Fruit fly (Drosophila melanogaster) whole organism, embryonic: ENCODE results near the gene miple1.
A peak's percentile ranks its signal among the peaks of the same experiment; 100 is the strongest.

Experiments
- B-H1 ChIP-seq: fragments of 200-800 bp; sonication (Bioruptor generic); IDR thresholded peaks from 3 replicates; pipeline ENCODE4 v1.3.6; 2022; ENCODE audit warnings: missing biosample characterization, missing genetic modification characterization
- BEAF-32 ChIP-seq: fragments of 200-800 bp; sonication (Bioruptor generic); optimal IDR thresholded peaks from 3 replicates; lab custom pipeline; 2017; ENCODE audit warnings: missing biosample characterization, missing genetic modification characterization, mild to moderate bottlenecking, moderate library complexity, missing genetic modification reagents
- Blimp-1 ChIP-seq: fragments of 200-800 bp; sonication (Bioruptor generic); optimal IDR thresholded peaks from 3 replicates; lab custom pipeline; 2018; ENCODE audit warnings: missing biosample characterization, missing genetic modification characterization, mild to moderate bottlenecking, moderate library complexity, missing genetic modification reagents
- BtbVII ChIP-seq: fragments of 200-800 bp; sonication (Bioruptor generic); optimal IDR thresholded peaks from 3 replicates; lab custom pipeline; 2017; ENCODE audit warnings: missing biosample characterization, mild to moderate bottlenecking, missing genetic modification characterization
- CG10267 ChIP-seq: fragments of 200-800 bp; sonication (Bioruptor generic); optimal IDR thresholded peaks from 2 replicates; lab custom pipeline; 2018; ENCODE audit warnings: missing biosample characterization, mild to moderate bottlenecking, missing genetic modification characterization, moderate library complexity
- CG10366 ChIP-seq: fragments of 200-800 bp; sonication (Bioruptor generic); IDR thresholded peaks from 2 replicates; pipeline ENCODE4 v1.3.6; 2022; ENCODE audit warnings: missing biosample characterization, missing genetic modification characterization
- CG11456 ChIP-seq: fragments of 200-800 bp; sonication (Bioruptor generic); IDR thresholded peaks from 3 replicates; pipeline ENCODE4 v1.3.6; 2022; ENCODE audit warnings: missing biosample characterization, missing genetic modification characterization
- CG13775 ChIP-seq: fragments of 200-800 bp; sonication (Bioruptor generic); optimal IDR thresholded peaks from 3 replicates; lab custom pipeline; 2017; ENCODE audit warnings: missing biosample characterization, mild to moderate bottlenecking, missing genetic modification characterization
- CG15269 ChIP-seq: fragments of 200-800 bp; sonication (Bioruptor generic); optimal IDR thresholded peaks from 2 replicates; lab custom pipeline; 2018; ENCODE audit warnings: missing biosample characterization, mild to moderate bottlenecking, missing genetic modification characterization, moderate library complexity
- CG16779 ChIP-seq: fragments of 200-800 bp; sonication (Bioruptor generic); IDR thresholded peaks from 2 replicates; pipeline ENCODE4 v1.3.6; 2022; ENCODE audit warnings: missing biosample characterization, missing genetic modification characterization
- CG3407 ChIP-seq: fragments of 200-800 bp; sonication (Bioruptor generic); optimal IDR thresholded peaks from 2 replicates; lab custom pipeline; 2018; ENCODE audit warnings: missing biosample characterization, mild to moderate bottlenecking, missing genetic modification characterization
- CG4328 ChIP-seq: fragments of 200-800 bp; sonication (Bioruptor generic); optimal IDR thresholded peaks from 3 replicates; lab custom pipeline; 2017; ENCODE audit warnings: missing biosample characterization, missing genetic modification reagents, missing genetic modification characterization
- CG8089 ChIP-seq: fragments of 200-800 bp; sonication (Bioruptor generic); optimal IDR thresholded peaks from 3 replicates; lab custom pipeline; 2016; ENCODE audit warnings: missing biosample characterization, missing genetic modification characterization
- CG8765 ChIP-seq: fragments of 200-800 bp; sonication (Bioruptor generic); IDR thresholded peaks from 2 replicates; pipeline ENCODE4 v1.3.6; 2022; ENCODE audit warnings: missing biosample characterization, missing genetic modification characterization
- CG9215 ChIP-seq: fragments of 200-800 bp; sonication (Bioruptor generic); IDR thresholded peaks from 2 replicates; pipeline ENCODE4 v1.3.6; 2022; ENCODE audit warnings: missing biosample characterization, missing genetic modification characterization
- CG9437 ChIP-seq: fragments of 200-800 bp; sonication (Bioruptor generic); optimal IDR thresholded peaks from 2 replicates; lab custom pipeline; 2018; ENCODE audit warnings: missing biosample characterization, mild to moderate bottlenecking, missing genetic modification characterization
- CG9727 ChIP-seq: fragments of 200-800 bp; sonication (Bioruptor generic); optimal IDR thresholded peaks from 3 replicates; lab custom pipeline; 2017; ENCODE audit warnings: missing biosample characterization, mild to moderate bottlenecking, missing genetic modification characterization
- CTCF ChIP-seq: fragments of 200-800 bp; sonication (Bioruptor generic); optimal IDR thresholded peaks from 2 replicates; lab custom pipeline; 2017; ENCODE audit warnings: missing biosample characterization, mild to moderate bottlenecking, missing genetic modification characterization, moderate library complexity
- Dll ChIP-seq: fragments of 200-800 bp; sonication (Bioruptor generic); IDR thresholded peaks from 4 replicates; pipeline ENCODE4 v1.3.6; 2022; ENCODE audit warnings: missing biosample characterization, missing genetic modification characterization; ENCODE audit not compliant: partially characterized antibody
- Drgx ChIP-seq: fragments of 200-800 bp; sonication (Bioruptor generic); IDR thresholded peaks from 2 replicates; pipeline ENCODE4 v1.3.6; 2022; ENCODE audit warnings: missing biosample characterization, missing genetic modification characterization
- Ets65A ChIP-seq: fragments of 200-800 bp; sonication (Bioruptor generic); peaks from one replicate; lab custom pipeline; 2016; ENCODE audit warnings: missing biosample characterization, missing genetic modification characterization
- Gug ChIP-seq: fragments of 200-800 bp; sonication (Bioruptor generic); IDR thresholded peaks from 4 replicates; pipeline ENCODE4 v1.3.6; 2022; ENCODE audit warnings: missing biosample characterization, missing genetic modification characterization
- Jarid2 ChIP-seq: fragments of 200-800 bp; sonication (Bioruptor generic); optimal IDR thresholded peaks from 3 replicates; lab custom pipeline; 2017; ENCODE audit warnings: mild to moderate bottlenecking, missing biosample characterization, missing genetic modification reagents, missing genetic modification characterization
- Lhr ChIP-seq: fragments of 200-800 bp; sonication (Bioruptor generic); optimal IDR thresholded peaks from 3 replicates; lab custom pipeline; 2017; ENCODE audit warnings: mild to moderate bottlenecking, missing biosample characterization, missing genetic modification reagents, missing genetic modification characterization
- MBD-R2 ChIP-seq: fragments of 200-800 bp; sonication (Bioruptor generic); IDR thresholded peaks from 2 replicates; pipeline ENCODE4 v1.3.6; 2022; ENCODE audit warnings: missing biosample characterization, missing genetic modification characterization
- Mad ChIP-seq: fragments of 200-800 bp; sonication (Bioruptor generic); optimal IDR thresholded peaks from 2 replicates; lab custom pipeline; 2016; ENCODE audit warnings: missing biosample characterization, missing genetic modification characterization
- Oaz ChIP-seq: fragments of 200-800 bp; sonication (Bioruptor generic); IDR thresholded peaks from 2 replicates; pipeline ENCODE4 v1.3.6; 2022; ENCODE audit warnings: missing biosample characterization, missing genetic modification characterization
- Opbp ChIP-seq: fragments of 200-800 bp; sonication (Bioruptor generic); IDR thresholded peaks from 3 replicates; pipeline ENCODE4 v1.3.6; 2022; ENCODE audit warnings: missing biosample characterization, missing genetic modification characterization; ENCODE audit not compliant: partially characterized antibody
- TFAM ChIP-seq: fragments of 200-800 bp; sonication (Bioruptor generic); optimal IDR thresholded peaks from 2 replicates; lab custom pipeline; 2017; ENCODE audit warnings: missing biosample characterization, missing genetic modification characterization, inconsistent platforms
- Xrp1 ChIP-seq: fragments of 200-800 bp; sonication (Bioruptor generic); IDR thresholded peaks from 2 replicates; pipeline ENCODE4 v1.3.6; 2022; ENCODE audit warnings: missing biosample characterization, missing genetic modification characterization
- ab ChIP-seq: fragments of 200-800 bp; sonication (Bioruptor generic); optimal IDR thresholded peaks from 2 replicates; lab custom pipeline; 2016; ENCODE audit warnings: missing biosample characterization, missing genetic modification characterization
- bigmax ChIP-seq: fragments of 200-800 bp; sonication (Bioruptor generic); optimal IDR thresholded peaks from 2 replicates; lab custom pipeline; 2018; ENCODE audit warnings: missing biosample characterization, mild to moderate bottlenecking, missing genetic modification characterization
- btn ChIP-seq: fragments of 200-800 bp; sonication (Bioruptor generic); optimal IDR thresholded peaks from 2 replicates; lab custom pipeline; 2016; ENCODE audit warnings: missing biosample characterization, missing genetic modification characterization
- dati ChIP-seq: fragments of 200-800 bp; sonication (Bioruptor generic); IDR thresholded peaks from 2 replicates; pipeline ENCODE4 v1.3.6; 2022; ENCODE audit warnings: missing biosample characterization, missing genetic modification characterization
- ems ChIP-seq: fragments of 200-800 bp; sonication (Bioruptor generic); optimal IDR thresholded peaks from 3 replicates; lab custom pipeline; 2016; ENCODE audit warnings: missing biosample characterization, missing genetic modification characterization
- gro ChIP-seq: fragments of 200-800 bp; sonication (Bioruptor generic); optimal IDR thresholded peaks from 2 replicates; lab custom pipeline; 2016; ENCODE audit warnings: missing biosample characterization, missing genetic modification characterization
- gt ChIP-seq: fragments of 200-800 bp; sonication (Bioruptor generic); IDR thresholded peaks from 2 replicates; pipeline ENCODE4 v1.3.6; 2022; ENCODE audit warnings: missing biosample characterization, missing genetic modification characterization
- h ChIP-seq: fragments of >200 bp; optimal IDR thresholded peaks from 2 replicates; lab custom pipeline; 2017
- hth ChIP-seq: fragments of >200 bp; optimal IDR thresholded peaks from 2 replicates; lab custom pipeline; 2017; ENCODE audit warnings: inconsistent platforms
- lbe ChIP-seq: fragments of 200-800 bp; sonication (Bioruptor generic); optimal IDR thresholded peaks from 2 replicates; lab custom pipeline; 2016; ENCODE audit warnings: missing biosample characterization, mild to moderate bottlenecking, missing genetic modification characterization
- nerfin-2 ChIP-seq: fragments of 200-800 bp; sonication (Bioruptor generic); IDR thresholded peaks from 2 replicates; pipeline ENCODE4 v1.3.6; 2022; ENCODE audit warnings: missing biosample characterization, missing genetic modification characterization; ENCODE audit not compliant: partially characterized antibody
- nmo ChIP-seq: fragments of 200-800 bp; sonication (Bioruptor generic); optimal IDR thresholded peaks from 2 replicates; lab custom pipeline; 2018; ENCODE audit warnings: missing biosample characterization, mild to moderate bottlenecking, missing genetic modification characterization, moderate library complexity
- pan ChIP-seq, 4 experiments: fragments of >200 bp in 3 of 4; fragments of 200-800 bp in 1 of 4; sonication (Bioruptor generic) in 1 of 4; optimal IDR thresholded peaks in 3 of 4; IDR thresholded peaks in 1 of 4; 2 replicates each; pipeline versions ENCODE4 v1.3.6 to Lab custom; 2017 to 2022; ENCODE audit warnings: missing biosample characterization in 2 of 4, missing genetic modification characterization in 2 of 4, mixed read lengths in 1 of 4
- pum ChIP-seq: fragments of 200-800 bp; sonication (Bioruptor generic); optimal IDR thresholded peaks from 2 replicates; lab custom pipeline; 2016; ENCODE audit warnings: missing biosample characterization, missing genetic modification characterization
- pzg ChIP-seq: fragments of 200-800 bp; sonication (Bioruptor generic); optimal IDR thresholded peaks from 3 replicates; lab custom pipeline; 2018; ENCODE audit warnings: missing biosample characterization, mild to moderate bottlenecking, missing genetic modification characterization, moderate library complexity
- sr ChIP-seq: fragments of 200-800 bp; sonication (Bioruptor generic); IDR thresholded peaks from 3 replicates; pipeline ENCODE4 v1.3.6; 2022; ENCODE audit warnings: missing biosample characterization, missing genetic modification characterization
- trem ChIP-seq: fragments of 200-800 bp; optimal IDR thresholded peaks from 3 replicates; lab custom pipeline; 2019; ENCODE audit warnings: missing biosample characterization, mild to moderate bottlenecking, missing genetic modification characterization, moderate library complexity
- trh ChIP-seq: fragments of 200-800 bp; sonication (Bioruptor generic); optimal IDR thresholded peaks from 2 replicates; lab custom pipeline; 2016; ENCODE audit warnings: missing biosample characterization, missing genetic modification characterization
- ttk ChIP-seq: fragments of 200-800 bp; sonication (Bioruptor generic); IDR thresholded peaks from 2 replicates; pipeline ENCODE4 v2.1.2; 2022; ENCODE audit warnings: missing biosample characterization, missing genetic modification characterization
- zen ChIP-seq: fragments of 200-800 bp; sonication (Bioruptor generic); optimal IDR thresholded peaks from 3 replicates; lab custom pipeline; 2018; ENCODE audit warnings: missing biosample characterization, mild to moderate bottlenecking, missing genetic modification characterization, moderate library complexity

The miple1 gene

DNA sequence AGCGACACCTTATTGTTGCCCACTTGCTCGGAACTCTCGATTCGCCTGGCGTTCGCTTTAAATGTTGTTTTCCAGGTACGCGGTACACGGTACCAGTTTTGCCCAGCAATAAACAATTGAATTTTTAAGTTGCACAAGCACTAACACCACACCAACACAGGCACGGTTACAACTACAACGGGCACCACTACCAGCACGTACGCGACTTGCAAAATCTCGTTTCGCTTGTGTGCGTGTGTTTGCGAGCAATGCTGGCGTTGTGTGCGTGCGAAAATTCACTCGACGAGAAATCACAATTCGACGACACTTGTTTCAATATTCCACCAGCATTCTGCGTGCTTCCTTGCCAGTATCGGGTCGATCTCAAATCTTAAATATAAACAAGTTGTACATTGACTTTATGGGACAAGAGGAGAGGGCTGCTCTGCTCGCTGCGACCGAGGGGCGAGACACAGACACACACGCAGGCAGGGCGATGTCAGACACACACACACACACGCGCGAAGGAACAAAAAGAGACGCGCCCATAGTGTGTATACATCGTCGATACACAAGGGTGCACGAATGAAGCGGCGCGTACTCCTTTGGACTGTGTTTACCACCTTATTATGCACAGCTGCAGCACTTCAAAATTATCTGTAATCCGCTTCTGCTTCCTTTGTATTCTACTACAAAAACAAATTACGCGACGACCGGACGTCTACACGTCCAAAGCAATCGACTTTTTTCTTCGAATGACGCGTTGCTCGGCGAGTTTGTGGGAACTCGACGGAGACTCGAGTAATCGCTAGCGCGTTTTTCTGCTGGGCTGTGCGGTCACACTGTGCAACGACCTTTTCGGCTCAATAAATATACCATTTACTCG, 52.3 kb downstream of the miple1 start, which contains the start of gene fwd (continued):
- TF ChIP-seq CG4328 (GFP tag; lab: Kevin White, UChicago) (peak; percentile 13), dati (GFP tag; lab: Robert Waterston, UW) (no peak), gro (GFP tag; lab: Kevin White, UChicago) (peak; percentile 38), pan (optimal IDR thresholded peaks at IDR 0.05; lab: Kevin White, UChicago) (no peak), pan (GFP tag; optimal IDR thresholded peaks at IDR 0.05 in 1 of 2, IDR thresholded peaks at IDR 0.05 in 1 of 2) (no peak), bigmax (GFP tag; lab: Kevin White, UChicago) (peak; percentile 52), CG9727 (GFP tag; lab: Kevin White, UChicago) (peak; percentile 54), Jarid2 (GFP tag; lab: Kevin White, UChicago) (peak; percentile 90), CG8765 (GFP tag; lab: Robert Waterston, UW) (no peak), CG13775 (GFP tag; lab: Kevin White, UChicago) (no peak), nerfin-2 (GFP tag; lab: Robert Waterston, UW) (no peak), zen (tag; lab: Kevin White, UChicago) (peak; percentile 59), CG16779 (GFP tag; lab: Robert Waterston, UW) (no peak), BtbVII (peak; percentile 73), nmo (GFP tag; lab: Kevin White, UChicago) (peak; percentile 67), ttk (GFP tag; lab: Robert Waterston, UW) (peak; percentile 14; the same call in 1 of the 2 replicates), CG10366 (no peak), Mad (no peak), Blimp-1 (GFP tag; lab: Kevin White, UChicago) (no peak), pzg (GFP tag; lab: Kevin White, UChicago) (peak; percentile 96), Xrp1 (GFP tag; lab: Robert Waterston, UW) (peak; percentile 13; the same call in 1 of the 2 replicates), h (no peak), BEAF-32 (GFP tag; lab: Kevin White, UChicago) (peak; percentile 52), CG3407 (peak; percentile 11), Oaz (GFP tag; lab: Robert Waterston, UW) (no peak), TFAM (no peak), CG11456 (GFP tag; lab: Robert Waterston, UW) (no peak), trem (tag; lab: Kevin White, UChicago) (peak; percentile 81), MBD-R2 (GFP tag; lab: Robert Waterston, UW) (peak; percentile 45), B-H1 (GFP tag; lab: Robert Waterston, UW) (no peak), Dll (GFP tag; lab: Robert Waterston, UW) (peak; percentile 41; the same call in 2 of the 4 replicates), CG10267 (tag; lab: Kevin White, UChicago) (peak; percentile 65), CG8089 (no peak), Gug (GFP tag; lab: Robert Waterston, UW) (no peak), CG9215 (no peak), Opbp (GFP tag; lab: Robert Waterston, UW) (peak; percentile 56; the same call in 2 of the 3 replicates), pum (GFP tag; lab: Kevin White, UChicago) (no peak), ems (GFP tag; lab: Kevin White, UChicago) (no peak), Lhr (GFP tag; lab: Kevin White, UChicago) (peak; percentile 78), hth (lab: Kevin White, UChicago) (no peak), ab (GFP tag; lab: Kevin White, UChicago) (no peak), Ets65A (no peak), trh (GFP tag; lab: Kevin White, UChicago) (no peak), sr (GFP tag; lab: Robert Waterston, UW) (no peak), btn (GFP tag; lab: Kevin White, UChicago) (no peak), CTCF (GFP tag; lab: Kevin White, UChicago) (peak; percentile 25), CG9437 (GFP tag; lab: Kevin White, UChicago) (no peak), lbe (GFP tag; lab: Kevin White, UChicago) (peak; percentile 24), Drgx (GFP tag; lab: Robert Waterston, UW) (no peak), CG15269 (peak; percentile 29), gt (no peak)
